Fruit fly (Drosophila melanogaster) whole organism, embryonic: ENCODE results near the gene CG32192.

Source experiments
- Atf-2 ChIP-seq: fragments of 200-800 bp; sonication (Bioruptor generic); optimal IDR thresholded peaks from 2 replicates; lab custom pipeline; 2016; ENCODE audit warnings: missing biosample characterization, missing genetic modification characterization
- Bgb ChIP-seq: fragments of 200-800 bp; sonication (Bioruptor generic); IDR thresholded peaks from 2 replicates; pipeline ENCODE4 v1.3.6; 2022; ENCODE audit warnings: missing biosample characterization, missing genetic modification characterization; ENCODE audit not compliant: partially characterized antibody
- CG10543 ChIP-seq: fragments of 200-800 bp; sonication (Bioruptor generic); optimal IDR thresholded peaks from 3 replicates; lab custom pipeline; 2017; ENCODE audit warnings: missing biosample characterization, mild to moderate bottlenecking, missing genetic modification characterization, moderate library complexity
- CG10654 ChIP-seq: fragments of 200-800 bp; sonication (Bioruptor generic); optimal IDR thresholded peaks from 2 replicates; lab custom pipeline; 2016; ENCODE audit warnings: missing biosample characterization, missing genetic modification characterization
- CG11456 ChIP-seq: fragments of 200-800 bp; sonication (Bioruptor generic); IDR thresholded peaks from 3 replicates; pipeline ENCODE4 v1.3.6; 2022; ENCODE audit warnings: missing biosample characterization, missing genetic modification characterization
- CG11504 ChIP-seq: fragments of 200-800 bp; sonication (Bioruptor generic); optimal IDR thresholded peaks from 3 replicates; lab custom pipeline; 2019; ENCODE audit warnings: missing biosample characterization, mild to moderate bottlenecking, missing genetic modification characterization, moderate library complexity
- CG13424 ChIP-seq: fragments of 200-800 bp; sonication (Bioruptor generic); optimal IDR thresholded peaks from 2 replicates; lab custom pipeline; 2019; ENCODE audit warnings: missing biosample characterization, mild to moderate bottlenecking, missing genetic modification characterization, moderate library complexity
- CG15073 ChIP-seq: fragments of 200-800 bp; sonication (Bioruptor generic); optimal IDR thresholded peaks from 2 replicates; lab custom pipeline; 2016; ENCODE audit warnings: missing biosample characterization, missing genetic modification characterization
- CG1832 ChIP-seq: fragments of 200-800 bp; sonication (Bioruptor generic); optimal IDR thresholded peaks from 2 replicates; lab custom pipeline; 2017; ENCODE audit warnings: missing biosample characterization, mild to moderate bottlenecking, missing genetic modification characterization, inconsistent platforms
- CG18476 ChIP-seq: fragments of 200-800 bp; sonication (Bioruptor generic); optimal IDR thresholded peaks from 2 replicates; lab custom pipeline; 2016; ENCODE audit warnings: missing biosample characterization, mild to moderate bottlenecking, missing genetic modification characterization
- CG18619 ChIP-seq: fragments of 200-800 bp; sonication (Bioruptor generic); optimal IDR thresholded peaks from 3 replicates; lab custom pipeline; 2017; ENCODE audit warnings: missing biosample characterization, mild to moderate bottlenecking, missing genetic modification characterization
- CG18764 ChIP-seq: fragments of 200-800 bp; sonication (Bioruptor generic); optimal IDR thresholded peaks from 3 replicates; lab custom pipeline; 2016; ENCODE audit warnings: missing biosample characterization, missing genetic modification characterization
- CG2678 ChIP-seq: fragments of 200-800 bp; sonication (Bioruptor generic); optimal IDR thresholded peaks from 3 replicates; lab custom pipeline; 2019; ENCODE audit warnings: missing biosample characterization, mild to moderate bottlenecking, missing genetic modification characterization, moderate library complexity
- CG2875 ChIP-seq: fragments of 200-800 bp; sonication (Bioruptor generic); optimal IDR thresholded peaks from 2 replicates; lab custom pipeline; 2017; ENCODE audit warnings: missing biosample characterization, mild to moderate bottlenecking, missing genetic modification characterization, missing genetic modification reagents
- CG6254 ChIP-seq: fragments of 200-800 bp; sonication (Bioruptor generic); optimal IDR thresholded peaks from 3 replicates; lab custom pipeline; 2017; ENCODE audit warnings: mild to moderate bottlenecking, missing biosample characterization, missing genetic modification reagents, missing genetic modification characterization
- CG6654 ChIP-seq: fragments of 200-800 bp; sonication (Bioruptor generic); optimal IDR thresholded peaks from 2 replicates; lab custom pipeline; 2017; ENCODE audit warnings: missing biosample characterization, mild to moderate bottlenecking, missing genetic modification characterization
- CG6689 ChIP-seq: fragments of 200-800 bp; sonication (Bioruptor generic); IDR thresholded peaks from 2 replicates; pipeline ENCODE4 v1.3.6; 2022; ENCODE audit warnings: missing biosample characterization, missing genetic modification characterization
- CG8089 ChIP-seq: fragments of 200-800 bp; sonication (Bioruptor generic); optimal IDR thresholded peaks from 3 replicates; lab custom pipeline; 2016; ENCODE audit warnings: missing biosample characterization, missing genetic modification characterization
- Fer2 ChIP-seq: fragments of 200-800 bp; sonication (Bioruptor generic); optimal IDR thresholded peaks from 2 replicates; lab custom pipeline; 2018; ENCODE audit warnings: missing biosample characterization, mild to moderate bottlenecking, missing genetic modification characterization, moderate library complexity
- Gug ChIP-seq: fragments of 200-800 bp; sonication (Bioruptor generic); IDR thresholded peaks from 4 replicates; pipeline ENCODE4 v1.3.6; 2022; ENCODE audit warnings: missing biosample characterization, missing genetic modification characterization
- Hmr ChIP-seq: fragments of 200-800 bp; sonication (Bioruptor generic); optimal IDR thresholded peaks from 3 replicates; lab custom pipeline; 2017; ENCODE audit warnings: mild to moderate bottlenecking, missing biosample characterization, missing genetic modification reagents, missing genetic modification characterization
- Med ChIP-seq: fragments of 200-800 bp; sonication (Bioruptor generic); peaks from one replicate; lab custom pipeline; 2016; ENCODE audit warnings: missing biosample characterization, missing genetic modification characterization, mild to moderate bottlenecking, inconsistent platforms, moderate library complexity
- Mrtf ChIP-seq: fragments of 200-800 bp; sonication (Bioruptor generic); IDR thresholded peaks from 3 replicates; pipeline ENCODE4 v1.3.6; 2022; ENCODE audit warnings: missing biosample characterization, missing genetic modification characterization
- NFAT ChIP-seq: fragments of 200-800 bp; sonication (Bioruptor generic); IDR thresholded peaks from 2 replicates; pipeline ENCODE4 v1.3.6; 2022; ENCODE audit warnings: missing biosample characterization, missing genetic modification characterization
- ab ChIP-seq: fragments of 200-800 bp; sonication (Bioruptor generic); optimal IDR thresholded peaks from 2 replicates; lab custom pipeline; 2016; ENCODE audit warnings: missing biosample characterization, missing genetic modification characterization
- abd-A ChIP-seq: fragments of 200-800 bp; sonication (Bioruptor generic); optimal IDR thresholded peaks from 3 replicates; lab custom pipeline; 2019; ENCODE audit warnings: missing biosample characterization, mild to moderate bottlenecking, missing genetic modification characterization, moderate library complexity
- ap ChIP-seq: fragments of 200-800 bp; sonication (Bioruptor generic); IDR thresholded peaks from 2 replicates; pipeline ENCODE4 v1.3.6; 2022; ENCODE audit warnings: missing biosample characterization, missing genetic modification characterization
- br ChIP-seq: fragments of >200 bp; optimal IDR thresholded peaks from 2 replicates; lab custom pipeline; 2017
- chinmo ChIP-seq: fragments of 200-800 bp; sonication (Bioruptor generic); IDR thresholded peaks from 4 replicates; pipeline ENCODE4 v1.3.6; 2022; ENCODE audit warnings: missing biosample characterization, missing genetic modification characterization; ENCODE audit not compliant: partially characterized antibody
- chm ChIP-seq: fragments of 200-800 bp; sonication (Bioruptor generic); IDR thresholded peaks from 2 replicates; pipeline ENCODE4 v1.3.6; 2022; ENCODE audit warnings: missing biosample characterization, missing genetic modification characterization
- cwo ChIP-seq: fragments of 200-800 bp; sonication (Bioruptor generic); optimal IDR thresholded peaks from 3 replicates; lab custom pipeline; 2017; ENCODE audit warnings: missing biosample characterization, missing genetic modification characterization, mild to moderate bottlenecking, moderate library complexity, missing genetic modification reagents
- ewg ChIP-seq: fragments of 200-800 bp; sonication (Bioruptor generic); optimal IDR thresholded peaks from 3 replicates; lab custom pipeline; 2017; ENCODE audit warnings: mild to moderate bottlenecking, missing biosample characterization, missing genetic modification reagents, missing genetic modification characterization
- fd3F ChIP-seq: fragments of 200-800 bp; sonication (Bioruptor generic); optimal IDR thresholded peaks from 2 replicates; lab custom pipeline; 2018; ENCODE audit warnings: missing biosample characterization, mild to moderate bottlenecking, missing genetic modification characterization, moderate library complexity
- fd64A ChIP-seq: fragments of 200-800 bp; sonication (Bioruptor generic); optimal IDR thresholded peaks from 3 replicates; lab custom pipeline; 2018; ENCODE audit warnings: missing biosample characterization, mild to moderate bottlenecking, missing genetic modification characterization
- gt ChIP-seq: fragments of 200-800 bp; sonication (Bioruptor generic); IDR thresholded peaks from 2 replicates; pipeline ENCODE4 v1.3.6; 2022; ENCODE audit warnings: missing biosample characterization, missing genetic modification characterization
- nerfin-1 ChIP-seq: fragments of 200-800 bp; sonication (Bioruptor generic); optimal IDR thresholded peaks from 3 replicates; lab custom pipeline; 2019; ENCODE audit warnings: missing biosample characterization, mild to moderate bottlenecking, missing genetic modification characterization, moderate library complexity
- nom ChIP-seq: fragments of 200-800 bp; sonication (Bioruptor generic); optimal IDR thresholded peaks from 2 replicates; lab custom pipeline; 2017; ENCODE audit warnings: missing biosample characterization, missing genetic modification characterization, mild to moderate bottlenecking, moderate library complexity, missing genetic modification reagents
- p53 ChIP-seq: fragments of 200-800 bp; sonication (Bioruptor generic); optimal IDR thresholded peaks from 2 replicates; lab custom pipeline; 2016; ENCODE audit warnings: missing biosample characterization, missing genetic modification characterization
- pnt ChIP-seq: fragments of 200-800 bp; sonication (Bioruptor generic); optimal IDR thresholded peaks from 3 replicates; lab custom pipeline; 2016; ENCODE audit warnings: missing biosample characterization, missing genetic modification characterization
- rib ChIP-seq: fragments of 200-800 bp; sonication (Bioruptor generic); IDR thresholded peaks from 2 replicates; pipeline ENCODE4 v1.3.6; 2022; ENCODE audit warnings: missing biosample characterization, missing genetic modification characterization
- ro ChIP-seq: fragments of 200-800 bp; sonication (Bioruptor generic); IDR thresholded peaks from 2 replicates; pipeline ENCODE4 v1.3.6; 2022; ENCODE audit warnings: missing biosample characterization, missing genetic modification characterization
- run ChIP-seq: fragments of 200-800 bp; sonication (Bioruptor generic); optimal IDR thresholded peaks from 3 replicates; lab custom pipeline; 2018; ENCODE audit warnings: missing biosample characterization, mild to moderate bottlenecking, missing genetic modification characterization
- scrt ChIP-seq: fragments of 200-800 bp; sonication (Bioruptor generic); optimal IDR thresholded peaks from 2 replicates; lab custom pipeline; 2018; ENCODE audit warnings: missing biosample characterization, mild to moderate bottlenecking, missing genetic modification characterization, moderate library complexity
- sens ChIP-seq: fragments of 200-800 bp; sonication (Bioruptor generic); peaks from one replicate; lab custom pipeline; 2016; ENCODE audit warnings: missing biosample characterization, missing genetic modification characterization
- sim ChIP-seq: fragments of 200-800 bp; sonication (Bioruptor generic); IDR thresholded peaks from 2 replicates; pipeline ENCODE4 v1.3.6; 2022; ENCODE audit warnings: missing biosample characterization, missing genetic modification characterization
- slbo ChIP-seq: fragments of 200-800 bp; sonication (Bioruptor generic); IDR thresholded peaks from 2 replicates; pipeline ENCODE4 v1.3.6; 2022; ENCODE audit warnings: missing biosample characterization, missing genetic modification characterization
- sqz ChIP-seq: fragments of 200-800 bp; sonication (Bioruptor generic); optimal IDR thresholded peaks from 3 replicates; lab custom pipeline; 2018; ENCODE audit warnings: missing biosample characterization, mild to moderate bottlenecking, missing genetic modification characterization
- toy ChIP-seq: fragments of 200-800 bp; sonication (Bioruptor generic); IDR thresholded peaks from 2 replicates; pipeline ENCODE4 v1.3.6; 2022; ENCODE audit warnings: missing biosample characterization, missing genetic modification characterization
- vvl ChIP-seq: fragments of 200-800 bp; sonication (Bioruptor generic); IDR thresholded peaks from 2 replicates; pipeline ENCODE4 v1.3.6; 2022; ENCODE audit warnings: missing biosample characterization, missing genetic modification characterization
- zen ChIP-seq: fragments of 200-800 bp; sonication (Bioruptor generic); optimal IDR thresholded peaks from 3 replicates; lab custom pipeline; 2018; ENCODE audit warnings: missing biosample characterization, mild to moderate bottlenecking, missing genetic modification characterization, moderate library complexity

The CG32192 gene

DNA sequence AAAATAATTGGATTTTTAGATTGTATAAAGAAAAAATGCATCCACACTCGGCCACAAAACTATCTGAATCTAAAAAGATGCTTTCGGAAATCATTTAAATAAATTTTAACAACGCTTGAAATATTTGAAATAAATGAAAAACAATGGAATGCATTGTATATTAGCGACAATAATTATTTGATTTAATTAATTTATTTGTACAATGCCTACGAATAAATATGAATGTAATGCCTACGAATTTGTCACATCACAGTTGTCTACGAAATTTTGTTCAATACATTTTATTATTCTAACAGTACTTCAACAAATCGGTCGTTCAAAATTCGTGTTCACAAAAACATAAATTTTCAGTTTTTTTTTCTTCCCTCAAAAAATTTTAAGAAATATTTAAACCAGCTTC is at the start of gene CG32192:
Gene CG32192, plus strand, starts transcription at position 301 of the 400 bp plus-strand sequence.
- TF ChIP-seq fd64A = no peak
- TF ChIP-seq sens (GFP tag; lab: Kevin White, UChicago) = peak; percentile 15

dm6 chr3L:17991014-17991413 is 49.1 kb upstream of the CG32192 start:
- no peak for TF ChIP-seq nom (GFP tag; lab: Kevin White, UChicago)
- TF ChIP-seq CG18476 (GFP tag; lab: Kevin White, UChicago) = no peak
- TF ChIP-seq chm = no peak
- no peak for TF ChIP-seq CG2678 (tag; lab: Kevin White, UChicago)
- no peak for TF ChIP-seq CG10654
- TF ChIP-seq abd-A (tag; lab: Kevin White, UChicago) = peak; percentile 69
- peak; percentile 68 for TF ChIP-seq Med (GFP tag; lab: Kevin White, UChicago)
- peak; percentile 26; the same call in 1 of the 2 replicates for TF ChIP-seq toy (GFP tag; lab: Robert Waterston, UW)
- TF ChIP-seq CG2875 (GFP tag; lab: Kevin White, UChicago) = no peak
- TF ChIP-seq gt (GFP tag; lab: Robert Waterston, UW) = no peak
- TF ChIP-seq rib (GFP tag; lab: Robert Waterston, UW) = peak; percentile 77
- no peak for TF ChIP-seq NFAT (GFP tag; lab: Robert Waterston, UW)
- TF ChIP-seq fd3F (GFP tag; lab: Kevin White, UChicago) = no peak
- TF ChIP-seq sim (GFP tag; lab: Robert Waterston, UW) = no peak
- no peak for TF ChIP-seq CG11504
- no peak for TF ChIP-seq Atf-2 (GFP tag; lab: Kevin White, UChicago)
- peak; percentile 33 for TF ChIP-seq cwo (GFP tag; lab: Kevin White, UChicago)
- TF ChIP-seq CG10543 (GFP tag; lab: Kevin White, UChicago) = peak; percentile 64
- TF ChIP-seq br (lab: Kevin White, UChicago) = no peak
- peak; percentile 43 for TF ChIP-seq vvl (GFP tag; lab: Robert Waterston, UW)
- TF ChIP-seq ewg (GFP tag; lab: Kevin White, UChicago) = no peak
- peak; percentile 61 for TF ChIP-seq CG1832 (GFP tag; lab: Kevin White, UChicago)
- no peak for TF ChIP-seq CG6254
- TF ChIP-seq sqz = no peak
- TF ChIP-seq p53 (GFP tag; lab: Kevin White, UChicago) = no peak
- TF ChIP-seq Mrtf = no peak
- no peak for TF ChIP-seq pnt (GFP tag; lab: Kevin White, UChicago)
- TF ChIP-seq chinmo (GFP tag; lab: Robert Waterston, UW) = peak; percentile 88
- no peak for TF ChIP-seq ab (GFP tag; lab: Kevin White, UChicago)
- TF ChIP-seq Gug = no peak
- no peak for TF ChIP-seq ap (GFP tag; lab: Robert Waterston, UW)
- TF ChIP-seq CG18764 (GFP tag; lab: Kevin White, UChicago) = no peak
- TF ChIP-seq Bgb (GFP tag; lab: Robert Waterston, UW) = no peak
- no peak for TF ChIP-seq CG6654 (GFP tag; lab: Kevin White, UChicago)
- TF ChIP-seq run (tag; lab: Kevin White, UChicago) = no peak
- TF ChIP-seq CG11456 (GFP tag; lab: Robert Waterston, UW) = no peak
- no peak for TF ChIP-seq CG13424
- TF ChIP-seq Fer2 (tag; lab: Kevin White, UChicago) = no peak
- TF ChIP-seq zen (tag; lab: Kevin White, UChicago) = no peak
- no peak for TF ChIP-seq nerfin-1 (tag; lab: Kevin White, UChicago)
- no peak for TF ChIP-seq Hmr
- no peak for TF ChIP-seq CG8089
- TF ChIP-seq CG18619 = no peak
- no peak for TF ChIP-seq CG15073 (GFP tag; lab: Kevin White, UChicago)
- no peak for TF ChIP-seq scrt
- no peak for TF ChIP-seq slbo
- no peak for TF ChIP-seq CG6689 (GFP tag; lab: Robert Waterston, UW)
- no peak for TF ChIP-seq ro (GFP tag; lab: Robert Waterston, UW)
